Worm (Caenorhabditis elegans) whole organism, L4 larva: ENCODE data around the gene C34E7.3.

ENCODE experiments used
- F26F4.8 ChIP-seq: fragments of 200-800 bp; sonication (Bioruptor generic); conservative IDR thresholded peaks from 2 replicates; pipeline ENCODE4 v1.3.6; 2022; ENCODE audit warnings: missing genetic modification characterization, missing compliant biosample characterization
- F37D6.2 ChIP-seq: sonication (generic microtip); optimal IDR thresholded peaks from 2 replicates; lab custom pipeline; 2016; ENCODE audit warnings: mild to moderate bottlenecking, missing genetic modification characterization, missing compliant biosample characterization
- R02D3.7 ChIP-seq: fragments of 150-350 bp; sonication (generic microtip); optimal IDR thresholded peaks from 3 replicates; lab custom pipeline; 2014; ENCODE audit warnings: missing biosample characterization, missing genetic modification characterization
- T26A8.4 ChIP-seq: fragments of 200-800 bp; sonication (Bioruptor generic); IDR thresholded peaks from 2 replicates; pipeline ENCODE4 v1.3.6; 2022; ENCODE audit warnings: missing genetic modification characterization, missing compliant biosample characterization
- Y48G9A.11 ChIP-seq: fragments of 200-800 bp; sonication (Bioruptor generic); IDR thresholded peaks from 2 replicates; pipeline ENCODE4 v1.3.6; 2022; ENCODE audit warnings: missing genetic modification reagents, missing genetic modification characterization, missing compliant biosample characterization
- ZK337.2 ChIP-seq: fragments of 200-800 bp; sonication (Bioruptor generic); IDR thresholded peaks from 2 replicates; pipeline ENCODE4 v1.3.6; 2022; ENCODE audit warnings: missing genetic modification reagents, missing genetic modification characterization, missing compliant biosample characterization
- ZK546.5 ChIP-seq, 2 experiments: sonication (generic microtip); optimal IDR thresholded peaks; 2 replicates each; lab custom pipeline; 2017; ENCODE audit warnings: missing biosample characterization in 2 of 2, missing genetic modification characterization in 2 of 2
- aha-1 ChIP-seq: fragments of 150-350 bp; peaks from one replicate; lab custom pipeline; 2014; ENCODE audit warnings: missing biosample characterization, missing genetic modification characterization
- ama-1 ChIP-seq: fragments of 150-350 bp; optimal IDR thresholded peaks from 2 replicates; lab custom pipeline; 2014; ENCODE audit warnings: inconsistent platforms, mixed read lengths
- arid-1 ChIP-seq: fragments of 200-800 bp; sonication (Bioruptor generic); conservative IDR thresholded peaks from 2 replicates; pipeline ENCODE4 v1.3.6; 2022; ENCODE audit warnings: missing genetic modification reagents, missing genetic modification characterization, missing compliant biosample characterization
- ceh-20 ChIP-seq: fragments of 200-800 bp; sonication (Bioruptor generic); IDR thresholded peaks from 2 replicates; pipeline ENCODE4 v1.3.6; 2022; ENCODE audit warnings: missing genetic modification reagents, missing genetic modification characterization, missing compliant biosample characterization
- ceh-32 ChIP-seq: sonication (generic microtip); optimal IDR thresholded peaks from 2 replicates; lab custom pipeline; 2016; ENCODE audit warnings: mild to moderate bottlenecking, missing genetic modification characterization, missing compliant biosample characterization; ENCODE audit not compliant: poor library complexity
- ceh-62 ChIP-seq: sonication (generic microtip); optimal IDR thresholded peaks from 2 replicates; lab custom pipeline; 2017; ENCODE audit warnings: missing biosample characterization, missing genetic modification characterization
- ceh-82 ChIP-seq: sonication (generic microtip); optimal IDR thresholded peaks from 2 replicates; lab custom pipeline; 2017; ENCODE audit warnings: missing biosample characterization, missing genetic modification characterization
- daf-12 ChIP-seq: fragments of 150-350 bp; optimal IDR thresholded peaks from 2 replicates; lab custom pipeline; 2014; ENCODE audit warnings: missing biosample characterization, missing genetic modification reagents, missing genetic modification characterization
- daf-8 ChIP-seq: fragments of 200-800 bp; sonication (Bioruptor generic); IDR thresholded peaks from 2 replicates; pipeline ENCODE4 v1.3.6; 2022; ENCODE audit warnings: missing genetic modification characterization, missing compliant biosample characterization
- dmd-6 ChIP-seq: fragments of 200-800 bp; sonication (Bioruptor generic); IDR thresholded peaks from 2 replicates; pipeline ENCODE4 v1.3.6; 2022; ENCODE audit warnings: missing genetic modification reagents, missing genetic modification characterization, missing compliant biosample characterization
- dmd-8 ChIP-seq: fragments of 200-800 bp; sonication (Bioruptor generic); IDR thresholded peaks from 2 replicates; pipeline ENCODE4 v1.3.6; 2022; ENCODE audit warnings: missing genetic modification characterization, missing compliant biosample characterization
- dpl-1 ChIP-seq: fragments of 150-350 bp; optimal IDR thresholded peaks from 2 replicates; lab custom pipeline; 2014; ENCODE audit warnings: missing biosample characterization, missing genetic modification reagents, missing genetic modification characterization
- dve-1 ChIP-seq: sonication (generic microtip); optimal IDR thresholded peaks from 2 replicates; lab custom pipeline; 2017; ENCODE audit warnings: antibody characterized with exemption, mild to moderate bottlenecking, missing genetic modification characterization, missing compliant biosample characterization; ENCODE audit not compliant: insufficient read depth
- egl-27 ChIP-seq: sonication (generic microtip); optimal IDR thresholded peaks from 3 replicates; lab custom pipeline; 2017; ENCODE audit warnings: missing biosample characterization, missing genetic modification reagents, missing genetic modification characterization
- gei-8 ChIP-seq: fragments of 200-800 bp; sonication (Bioruptor generic); optimal IDR thresholded peaks from 2 replicates; lab custom pipeline; 2018; ENCODE audit warnings: mild to moderate bottlenecking, missing genetic modification characterization, missing compliant biosample characterization
- hlh-11 ChIP-seq: fragments of 200-800 bp; sonication (Bioruptor generic); optimal IDR thresholded peaks from 2 replicates; lab custom pipeline; 2018; ENCODE audit warnings: mild to moderate bottlenecking, missing genetic modification characterization, missing compliant biosample characterization
- jun-1 ChIP-seq: fragments of 150-350 bp; optimal IDR thresholded peaks from 2 replicates; lab custom pipeline; 2014; ENCODE audit warnings: missing biosample characterization, missing genetic modification reagents, missing genetic modification characterization
- lim-7 ChIP-seq: fragments of 200-800 bp; sonication (Bioruptor generic); IDR thresholded peaks from 2 replicates; pipeline ENCODE4 v1.3.6; 2022; ENCODE audit warnings: missing genetic modification characterization, missing compliant biosample characterization
- lin-13 ChIP-seq: fragments of 150-350 bp; optimal IDR thresholded peaks from 2 replicates; lab custom pipeline; 2014; ENCODE audit warnings: missing biosample characterization, missing genetic modification reagents, missing genetic modification characterization
- lin-15B ChIP-seq: fragments of 150-350 bp; sonication (generic microtip); optimal IDR thresholded peaks from 3 replicates; lab custom pipeline; 2014; ENCODE audit warnings: missing biosample characterization, missing genetic modification characterization
- lin-39 ChIP-seq: fragments of 150-350 bp; optimal IDR thresholded peaks from 2 replicates; lab custom pipeline; 2014; ENCODE audit warnings: missing biosample characterization, missing genetic modification reagents, missing genetic modification characterization
- lir-3 ChIP-seq: sonication (generic microtip); optimal IDR thresholded peaks from 2 replicates; lab custom pipeline; 2016; ENCODE audit warnings: mild to moderate bottlenecking, missing genetic modification characterization, missing compliant biosample characterization
- madf-5 ChIP-seq, 2 experiments: fragments of 200-800 bp; sonication (Bioruptor generic); IDR thresholded peaks; 2 replicates each; pipeline ENCODE4 v1.3.6; 2022; ENCODE audit warnings: missing compliant biosample characterization in 2 of 2, missing genetic modification characterization in 2 of 2
- mdl-1 ChIP-seq, 2 experiments: fragments of 150-350 bp in 1 of 2; sonication (generic microtip) in 1 of 2; optimal IDR thresholded peaks; 2 replicates each; lab custom pipeline; 2014 to 2017; ENCODE audit warnings: missing biosample characterization in 2 of 2, missing genetic modification characterization in 2 of 2
- mdt-29 ChIP-seq: fragments of 200-800 bp; sonication (Bioruptor generic); IDR thresholded peaks from 2 replicates; pipeline ENCODE4 v1.3.6; 2022; ENCODE audit warnings: missing genetic modification reagents, missing genetic modification characterization, missing compliant biosample characterization
- mxl-2 ChIP-seq: fragments of 200-800 bp; sonication (Bioruptor generic); conservative IDR thresholded peaks from 2 replicates; pipeline ENCODE4 v1.3.6; 2022; ENCODE audit warnings: missing genetic modification reagents, missing genetic modification characterization, missing compliant biosample characterization
- nhr-10 ChIP-seq: fragments of 150-350 bp; optimal IDR thresholded peaks from 2 replicates; lab custom pipeline; 2014; ENCODE audit warnings: missing biosample characterization, missing genetic modification characterization
- nhr-102 ChIP-seq: sonication (generic microtip); optimal IDR thresholded peaks from 2 replicates; lab custom pipeline; 2016; ENCODE audit warnings: mild to moderate bottlenecking, missing genetic modification characterization, moderate library complexity, missing compliant biosample characterization
- nhr-237 ChIP-seq: sonication (generic microtip); optimal IDR thresholded peaks from 2 replicates; lab custom pipeline; 2017; ENCODE audit warnings: missing biosample characterization, missing genetic modification characterization
- nhr-28 ChIP-seq: fragments of 150-350 bp; optimal IDR thresholded peaks from 2 replicates; lab custom pipeline; 2014; ENCODE audit warnings: missing biosample characterization, missing genetic modification characterization
- nhr-41 ChIP-seq: fragments of 200-800 bp; sonication (Bioruptor generic); IDR thresholded peaks from 2 replicates; pipeline ENCODE4 v1.3.6; 2022; ENCODE audit warnings: missing genetic modification reagents, missing genetic modification characterization, missing compliant biosample characterization
- nhr-42 ChIP-seq: fragments of 200-800 bp; sonication (Bioruptor generic); IDR thresholded peaks from 2 replicates; pipeline ENCODE4 v1.3.6; 2022; ENCODE audit warnings: missing genetic modification characterization, missing compliant biosample characterization
- nhr-48 ChIP-seq: sonication (generic microtip); optimal IDR thresholded peaks from 2 replicates; lab custom pipeline; 2016; ENCODE audit warnings: mild to moderate bottlenecking, missing genetic modification characterization, missing compliant biosample characterization
- nhr-77 ChIP-seq: fragments of 150-350 bp; optimal IDR thresholded peaks from 2 replicates; lab custom pipeline; 2014; ENCODE audit warnings: missing biosample characterization, missing genetic modification characterization
- sdz-12 ChIP-seq: fragments of 200-800 bp; sonication (Bioruptor generic); optimal IDR thresholded peaks from 2 replicates; lab custom pipeline; 2018; ENCODE audit warnings: mild to moderate bottlenecking, missing genetic modification characterization, missing compliant biosample characterization
- skn-1 ChIP-seq: fragments of 150-350 bp; optimal IDR thresholded peaks from 2 replicates; lab custom pipeline; 2014; ENCODE audit warnings: missing biosample characterization, missing genetic modification characterization
- snpc-1.2 ChIP-seq: fragments of 200-800 bp; sonication (Bioruptor generic); IDR thresholded peaks from 2 replicates; pipeline ENCODE4 v1.3.6; 2022; ENCODE audit warnings: missing genetic modification reagents, missing genetic modification characterization, missing compliant biosample characterization
- snpc-4 ChIP-seq: fragments of 150-350 bp; optimal IDR thresholded peaks from 2 replicates; lab custom pipeline; 2014; ENCODE audit warnings: missing biosample characterization, missing genetic modification characterization
- unc-130 ChIP-seq: sonication (generic microtip); optimal IDR thresholded peaks from 2 replicates; lab custom pipeline; 2016; ENCODE audit warnings: missing genetic modification reagents, missing genetic modification characterization, missing compliant biosample characterization
- unc-39 ChIP-seq: sonication (generic microtip); optimal IDR thresholded peaks from 2 replicates; lab custom pipeline; 2017; ENCODE audit warnings: missing biosample characterization, missing genetic modification characterization
- unc-62 ChIP-seq, 3 experiments: fragments of 150-350 bp in 1 of 3; sonication (generic microtip); optimal IDR thresholded peaks in 2 of 3; peaks in 1 of 3; 1 replicate in 1 of 3; 2 replicates in 2 of 3; lab custom pipeline; 2014 to 2017; ENCODE audit warnings: missing biosample characterization in 3 of 3, missing genetic modification characterization in 3 of 3, missing genetic modification reagents in 3 of 3, missing genotype in 1 of 3
- vab-7 ChIP-seq: fragments of 200-800 bp; sonication (Bioruptor generic); IDR thresholded peaks from 2 replicates; pipeline ENCODE4 v1.3.6; 2022; ENCODE audit warnings: missing genetic modification reagents, missing genetic modification characterization, missing compliant biosample characterization
- zfp-2 ChIP-seq: sonication (generic microtip); optimal IDR thresholded peaks from 2 replicates; lab custom pipeline; 2016; ENCODE audit warnings: mild to moderate bottlenecking, missing genetic modification characterization, missing compliant biosample characterization

C34E7.3 gene

ce11 chrX:12940811-12941210 lies 10.8 kb downstream of the C34E7.3 start, which contains the start of gene gmap-3:
Gene gmap-3 (minus strand): TSS chrX:12940958.
- TF ChIP-seq ceh-82 (tag; lab: Kevin White, UChicago) (no peak), jun-1 (no peak), dmd-6 (GFP tag; lab: Robert Waterston, UW) (no peak), aha-1 (tag; lab: Kevin White, UChicago) (peak; percentile 8), unc-130 (GFP tag; lab: Kevin White, UChicago) (no peak), vab-7 (GFP tag; lab: Robert Waterston, UW) (no peak)

ce11 chrX:12942296-12942695 lies 12.2 kb downstream of the C34E7.3 start:
- peak; percentile 72; the same call in 1 of the 2 replicates for TF ChIP-seq lim-7 (GFP tag; lab: Robert Waterston, UW)
- TF ChIP-seq daf-8 (GFP tag; lab: Robert Waterston, UW) = no peak
- TF ChIP-seq daf-12 (tag; lab: Kevin White, UChicago) = no peak
- no peak for TF ChIP-seq R02D3.7 (tag; lab: Kevin White, UChicago)
- TF ChIP-seq vab-7 (GFP tag; lab: Robert Waterston, UW) = peak; percentile 46; the same call in 1 of the 2 replicates
- peak; percentile 9 for TF ChIP-seq hlh-11
- no peak for TF ChIP-seq F26F4.8 (GFP tag; lab: Robert Waterston, UW)
- 0 out of 2 replicates have a peak, but pooled peaks have one; percentile 26 for TF ChIP-seq dmd-8 (GFP tag; lab: Robert Waterston, UW)
- 0 out of 2 replicates have a peak, but pooled peaks have one; percentile 33 for TF ChIP-seq Y48G9A.11 (GFP tag; lab: Robert Waterston, UW)
- no peak for TF ChIP-seq nhr-41 (GFP tag; lab: Robert Waterston, UW)
- TF ChIP-seq nhr-28 (tag; lab: Kevin White, UChicago) = peak; percentile 10
- no peak for TF ChIP-seq ceh-82 (tag; lab: Kevin White, UChicago)
- TF ChIP-seq lin-13 (GFP tag; lab: Kevin White, UChicago) = no peak
- no peak for TF ChIP-seq nhr-102 (tag; lab: Kevin White, UChicago)
- TF ChIP-seq ceh-62 (tag; lab: Kevin White, UChicago) = no peak
- peak; percentile 81 for TF ChIP-seq snpc-1.2 (GFP tag; lab: Robert Waterston, UW)
- no peak for TF ChIP-seq skn-1
- no peak for TF ChIP-seq unc-39 (tag; lab: Kevin White, UChicago)
- TF ChIP-seq arid-1 (GFP tag; lab: Robert Waterston, UW) = no peak
- TF ChIP-seq ZK546.5 (tag; optimal IDR thresholded peaks at IDR 0.05; lab: Kevin White, UChicago) = no peak
- no peak for TF ChIP-seq egl-27 (tag; lab: Kevin White, UChicago)
- no peak for TF ChIP-seq nhr-77
- TF ChIP-seq dmd-6 (GFP tag; lab: Robert Waterston, UW) = peak; percentile 35; the same call in 1 of the 2 replicates
- no peak for TF ChIP-seq nhr-42 (GFP tag; lab: Robert Waterston, UW)
- TF ChIP-seq zfp-2 = no peak
- no peak for TF ChIP-seq nhr-237 (tag; lab: Kevin White, UChicago)
- TF ChIP-seq lin-39 (tag; lab: Kevin White, UChicago) = no peak
- no peak for TF ChIP-seq nhr-10 (tag; lab: Kevin White, UChicago)
- TF ChIP-seq mdt-29 (GFP tag; lab: Robert Waterston, UW) = no peak
- TF ChIP-seq lir-3 (tag; lab: Kevin White, UChicago) = no peak
- 0 out of 4 replicates have a peak, but pooled peaks of 1 of the 2 experiments have one; percentile 17 for TF ChIP-seq madf-5 (GFP tag; IDR thresholded peaks at IDR 0.05; lab: Robert Waterston, UW)
- TF ChIP-seq sdz-12 (GFP tag; lab: Kevin White, UChicago) = no peak
- TF ChIP-seq ZK337.2 (GFP tag; lab: Robert Waterston, UW) = no peak
- TF ChIP-seq snpc-4 (tag; lab: Kevin White, UChicago) = no peak
- TF ChIP-seq F37D6.2 (tag; lab: Kevin White, UChicago) = no peak
- no peak for TF ChIP-seq dpl-1 (GFP tag; lab: Kevin White, UChicago)
- no peak for TF ChIP-seq dve-1 (tag; lab: Kevin White, UChicago)
- TF ChIP-seq ceh-20 (GFP tag; lab: Robert Waterston, UW) = no peak
- TF ChIP-seq T26A8.4 (GFP tag; lab: Robert Waterston, UW) = no peak
- peak; percentile 22 for TF ChIP-seq nhr-48 (tag; lab: Kevin White, UChicago)
- no peak for TF ChIP-seq mxl-2 (GFP tag; lab: Robert Waterston, UW)
- TF ChIP-seq gei-8 (GFP tag; lab: Kevin White, UChicago) = no peak
- TF ChIP-seq mdl-1 (tag; optimal IDR thresholded peaks at IDR 0.05; lab: Kevin White, UChicago) = no peak
- no peak for TF ChIP-seq ceh-32 (tag; lab: Kevin White, UChicago)
- TF ChIP-seq unc-62 (GFP tag; optimal IDR thresholded peaks at IDR 0.05 in 1 of 2; lab: Kevin White, UChicago) = no peak
- TF ChIP-seq unc-62 (tag; optimal IDR thresholded peaks at IDR 0.05; lab: Kevin White, UChicago) = no peak
- TF ChIP-seq ama-1 (lab: Kevin White, UChicago) = no peak
- no peak for TF ChIP-seq lin-15B (tag; lab: Kevin White, UChicago)
